Fruit fly (Drosophila melanogaster) S2 (cell line): ENCODE results near the gene CG45413.

ENCODE experiments used
- CG8478 ChIP-seq: fragments of >200 bp; optimal IDR thresholded peaks from 2 replicates; lab custom pipeline; 2018
- CTCF ChIP-seq, 2 experiments: fragments of >200 bp; optimal IDR thresholded peaks; 2 replicates each; lab custom pipeline; 2018

- TF ChIP-seq CTCF (optimal IDR thresholded peaks at IDR 0.05; lab: Kevin White, UChicago): no peak
- no peak for TF ChIP-seq CG8478 (lab: Kevin White, UChicago)
Observed at dm6 chr3L:6968961-6969814, 37.4 kb upstream of the CG45413 start, which contains the start of the genes Mis12 and CG9953.
